Worm (Caenorhabditis elegans): ENCODE data around the gene ZK470.4.

DNA sequence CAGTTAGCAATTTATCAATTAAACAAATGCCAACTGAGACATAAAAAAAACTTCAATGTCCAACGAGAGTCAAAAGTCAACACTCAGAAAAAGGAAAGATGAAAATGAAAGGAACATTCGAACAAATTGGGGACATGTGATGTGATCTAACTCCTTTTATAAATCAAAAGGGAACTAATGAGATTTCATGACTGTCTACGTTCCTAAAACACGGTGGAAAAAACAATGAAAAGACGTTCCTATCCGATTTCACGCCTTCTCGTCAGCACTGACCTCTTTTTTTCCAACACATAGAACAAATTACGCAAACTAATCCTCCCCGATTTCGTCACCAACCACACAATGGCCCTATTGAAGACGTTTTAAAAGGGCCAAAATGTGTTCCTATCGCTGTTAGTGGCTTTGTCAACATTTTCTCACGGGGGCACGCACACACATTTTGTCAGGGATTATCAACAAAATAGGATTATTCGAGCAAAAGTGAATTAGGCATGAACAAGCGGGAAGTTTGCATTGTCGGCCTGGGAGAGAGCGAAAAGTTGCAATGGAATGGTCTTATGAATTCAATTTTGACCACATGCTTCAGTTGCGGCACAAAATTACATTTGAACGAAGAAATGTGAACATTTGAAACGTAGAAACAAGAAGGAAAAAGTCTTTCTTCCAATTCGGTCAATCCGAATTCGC, 19.8 kb upstream of the ZK470.4 start:
- no peak for TF ChIP-seq ama-1 (optimal IDR thresholded peaks at IDR 0.05)
- no peak for TF ChIP-seq hmg-4 (GFP tag; optimal IDR thresholded peaks at IDR 0.05)
- TF ChIP-seq ceh-36 (tag; optimal IDR thresholded peaks at IDR 0.05) = no peak
- no peak for TF ChIP-seq tbx-37 (GFP tag; conservative IDR thresholded peaks at IDR 0.05)
- no peak for TF ChIP-seq scrt-1 (GFP tag; IDR thresholded peaks at IDR 0.05)
- no peak for TF ChIP-seq hmbx-1 (tag; optimal IDR thresholded peaks at IDR 0.05)
- TF ChIP-seq sea-1 (GFP tag; conservative IDR thresholded peaks at IDR 0.05) = no peak
- TF ChIP-seq tra-4 (tag; optimal IDR thresholded peaks at IDR 0.05) = no peak
